Worm (Caenorhabditis elegans): ENCODE measurements around the gene clc-3.

Gene clc-3

ce11 chrX:3369442-3369841 lies 5.1 kb downstream of the clc-3 start:
- TF ChIP-seq unc-62 (GFP tag; optimal IDR thresholded peaks at IDR 0.05): no peak

ce11 chrX:3368659-3369058 lies 5.9 kb downstream of the clc-3 start, which contains the start of gene ZK563.2:
Gene ZK563.2 (plus strand): TSS chrX:3368959.
- TF ChIP-seq unc-62 (GFP tag; optimal IDR thresholded peaks at IDR 0.05): no peak

ce11 chrX:3366782-3367181 lies 7.8 kb downstream of the clc-3 start:
- no peak for TF ChIP-seq unc-62 (GFP tag; optimal IDR thresholded peaks at IDR 0.05)

- TF ChIP-seq unc-62 (GFP tag; optimal IDR thresholded peaks at IDR 0.05): no peak
Observed at ce11 chrX:3362378-3362777, 12.2 kb downstream of the clc-3 start, which contains the start of gene dhs-26. Gene dhs-26 (minus strand): TSS chrX:3362493.

DNA sequence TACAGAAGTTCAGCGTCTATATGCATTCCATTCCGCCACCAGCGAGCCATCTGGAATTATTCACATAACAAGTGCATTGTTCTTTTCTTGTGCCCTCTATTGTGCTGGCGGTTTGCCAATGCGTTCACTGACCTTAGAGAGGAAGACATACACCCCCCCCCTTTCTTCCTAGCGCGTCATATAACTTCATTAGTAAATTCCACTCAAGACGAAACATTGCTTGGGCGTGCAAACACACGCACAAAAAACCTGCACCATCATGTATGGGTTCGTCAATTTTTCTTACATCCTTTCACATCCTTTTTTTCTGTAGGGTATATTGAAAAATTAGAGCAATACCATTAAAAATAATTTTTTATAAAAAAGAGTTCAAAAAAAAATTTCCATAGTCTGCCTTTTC lies 23.0 kb downstream of the clc-3 start, which contains the start of gene ZK816.1:
ZK816.1 (plus strand) TSS at position 187 of the 400 bp plus-strand sequence.
- TF ChIP-seq unc-62 (GFP tag; optimal IDR thresholded peaks at IDR 0.05): no peak

ce11 chrX:3350306-3350705 lies 24.2 kb downstream of the clc-3 start, which contains the start of gene nspg-4:
Gene nspg-4 (minus strand): TSS chrX:3350406.
- TF ChIP-seq unc-62 (GFP tag; optimal IDR thresholded peaks at IDR 0.05): no peak

DNA sequence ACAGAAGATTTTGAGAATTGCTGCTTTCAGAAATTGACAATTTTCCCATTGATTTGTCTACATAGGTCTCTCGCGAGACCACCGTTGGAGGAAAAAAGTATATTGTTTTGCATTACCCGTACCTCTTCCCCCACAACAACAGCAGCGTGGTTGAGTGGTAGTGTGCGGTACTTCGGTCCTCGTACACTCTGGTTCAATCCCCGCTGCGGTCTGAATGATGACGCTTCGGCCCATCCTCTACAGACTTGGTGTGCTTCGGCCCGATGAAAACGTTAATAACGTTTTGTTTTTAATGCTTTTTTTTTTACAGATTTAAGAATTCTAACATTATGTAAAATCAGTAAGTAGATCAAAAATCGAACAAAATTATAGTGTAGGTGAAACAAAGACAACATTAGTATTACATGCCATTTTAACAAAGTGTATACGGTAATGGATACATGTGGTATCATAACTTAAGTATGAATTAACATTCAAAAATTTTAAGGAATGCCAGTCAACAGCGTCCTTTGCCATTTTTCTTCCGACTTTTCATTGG lies 26.6 kb downstream of the clc-3 start, which contains the start of gene ZK816.3:
ZK816.3 (plus strand) TSS at position 488 of the 538 bp plus-strand sequence.
- no peak for TF ChIP-seq unc-62 (GFP tag; optimal IDR thresholded peaks at IDR 0.05)

DNA sequence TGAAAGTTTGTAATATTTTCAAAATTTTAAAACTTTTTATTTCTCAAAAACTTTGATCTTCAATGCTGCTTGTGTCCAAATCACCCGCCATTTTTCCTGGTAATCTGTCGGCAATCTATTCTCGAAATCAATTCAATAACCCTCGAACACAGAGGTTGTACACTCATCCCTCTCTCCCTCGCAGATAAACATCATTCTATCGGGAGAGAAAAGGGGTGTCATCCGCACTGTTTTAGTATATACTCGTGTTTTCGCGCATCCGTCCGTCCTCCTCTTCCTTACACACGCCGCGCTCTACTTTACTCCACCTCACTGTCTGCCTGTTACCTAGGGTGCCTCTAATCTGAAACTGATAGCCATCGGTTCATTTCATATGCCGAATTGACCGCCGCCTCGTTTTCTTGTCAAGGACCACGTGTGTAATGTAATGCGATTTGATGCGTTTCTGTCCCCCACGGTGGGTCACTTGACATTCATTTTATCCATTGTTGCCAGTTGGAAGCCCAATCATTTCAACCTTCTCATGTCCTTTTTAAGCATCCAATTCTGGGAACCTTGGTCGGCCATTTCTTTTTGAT lies 30.8 kb downstream of the clc-3 start:
- no peak for TF ChIP-seq unc-62 (GFP tag; optimal IDR thresholded peaks at IDR 0.05)

DNA sequence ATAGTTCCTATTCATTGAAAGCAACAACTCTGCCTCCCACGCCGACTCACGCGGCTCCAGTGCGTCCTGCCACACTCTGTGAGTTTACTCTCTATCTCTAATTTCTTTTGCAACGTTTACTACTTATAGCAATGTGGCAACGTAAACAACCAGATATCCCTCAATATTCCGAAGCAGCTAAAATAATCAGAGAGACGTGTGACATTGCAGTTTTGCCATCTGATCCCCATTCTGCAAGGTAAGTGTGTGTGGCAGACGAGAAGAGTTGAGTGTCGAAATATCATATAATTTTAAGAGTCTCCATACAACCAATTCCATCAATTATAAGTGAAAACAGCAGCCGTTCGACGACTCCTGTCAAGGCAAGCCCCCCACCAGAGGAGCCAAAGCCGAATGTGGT lies 34.7 kb downstream of the clc-3 start:
- no peak for TF ChIP-seq unc-62 (GFP tag; optimal IDR thresholded peaks at IDR 0.05)

- no peak for TF ChIP-seq unc-62 (GFP tag; optimal IDR thresholded peaks at IDR 0.05)
Observed at ce11 chrX:3334115-3334514, 40.4 kb downstream of the clc-3 start.

DNA sequence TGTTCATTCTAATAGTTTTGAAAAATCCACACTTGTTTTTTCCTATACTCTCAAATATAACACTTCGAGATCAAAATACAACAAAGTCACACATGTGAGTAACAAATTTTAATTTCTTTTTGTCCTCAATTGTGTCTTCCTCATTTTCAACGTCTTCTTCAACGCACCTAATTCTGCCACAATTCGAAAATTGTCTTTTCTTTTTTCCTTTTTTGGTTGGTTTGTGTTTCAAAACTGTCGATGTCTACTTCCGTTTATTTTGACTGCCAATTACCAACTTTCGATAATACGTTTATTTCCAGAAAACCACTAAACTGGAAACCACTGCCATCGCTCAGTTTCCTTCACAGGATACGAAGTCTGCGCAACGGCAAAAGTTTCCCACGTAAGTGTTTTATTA lies 41.7 kb downstream of the clc-3 start, which contains the start of gene F11D5.1:
F11D5.1 (plus strand) TSS at position 301 of the 400 bp plus-strand sequence.
- no peak for TF ChIP-seq unc-62 (GFP tag; optimal IDR thresholded peaks at IDR 0.05)

DNA sequence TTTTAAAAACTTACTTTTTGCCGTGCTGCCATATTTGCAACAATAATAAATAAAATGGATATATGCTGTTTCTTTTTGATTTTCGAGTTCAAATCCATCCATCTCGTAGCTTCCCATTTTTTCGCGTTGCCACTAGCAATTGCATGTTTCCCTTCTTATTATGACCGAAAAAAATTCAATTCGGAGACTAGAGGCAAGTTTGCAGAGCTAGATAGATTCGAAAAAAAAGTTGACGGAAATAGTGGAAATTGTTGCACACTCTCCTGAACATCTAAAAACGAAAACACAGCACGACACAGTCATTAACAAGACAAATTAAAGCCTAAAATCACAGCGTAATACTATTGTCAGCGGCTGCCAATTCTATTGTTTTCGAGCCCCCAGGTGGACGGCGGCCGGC lies 48.4 kb downstream of the clc-3 start, which contains the start of gene F11D5.6:
F11D5.6 (minus strand) TSS at position 101 of the 400 bp plus-strand sequence.
- no peak for TF ChIP-seq unc-62 (GFP tag; optimal IDR thresholded peaks at IDR 0.05)
